Worm (Caenorhabditis elegans) whole organism, L1 larva: ENCODE data around the gene mpk-1.

ENCODE experiments used
- C16A3.4 ChIP-seq: fragments of 150-350 bp; optimal IDR thresholded peaks from 2 replicates; lab custom pipeline; 2014; ENCODE audit warnings: missing biosample characterization, missing genetic modification characterization
- Y116A8C.19 ChIP-seq: sonication (generic microtip); optimal IDR thresholded peaks from 2 replicates; lab custom pipeline; 2016; ENCODE audit warnings: missing compliant biosample characterization, missing genetic modification characterization, borderline replicate concordance
- ama-1 ChIP-seq: fragments of 150-350 bp; optimal IDR thresholded peaks from 2 replicates; lab custom pipeline; 2014
- blmp-1 ChIP-seq: fragments of 150-350 bp; optimal IDR thresholded peaks from 2 replicates; lab custom pipeline; 2014; ENCODE audit warnings: missing biosample characterization, missing genetic modification characterization
- ceh-63 ChIP-seq: fragments of 200-800 bp; sonication (Bioruptor generic); optimal IDR thresholded peaks from 2 replicates; lab custom pipeline; 2018; ENCODE audit warnings: mild to moderate bottlenecking, missing genetic modification characterization, missing compliant biosample characterization
- ceh-8 ChIP-seq: fragments of 200-800 bp; sonication (Bioruptor generic); optimal IDR thresholded peaks from 2 replicates; lab custom pipeline; 2018; ENCODE audit warnings: mild to moderate bottlenecking, missing genetic modification characterization, moderate library complexity, missing compliant biosample characterization
- ceh-90 ChIP-seq: sonication (generic microtip); optimal IDR thresholded peaks from 2 replicates; lab custom pipeline; 2016; ENCODE audit warnings: missing genetic modification characterization, missing compliant biosample characterization
- ces-1 ChIP-seq: fragments of 150-350 bp; optimal IDR thresholded peaks from 2 replicates; lab custom pipeline; 2014; ENCODE audit warnings: missing biosample characterization, missing genetic modification reagents, missing genetic modification characterization
- dpl-1 ChIP-seq, 3 experiments: fragments of 150-350 bp in 2 of 3; sonication (generic microtip) in 1 of 3; optimal IDR thresholded peaks; 2 replicates each; lab custom pipeline; 2014 to 2017; ENCODE audit warnings: missing biosample characterization in 3 of 3, missing genetic modification characterization in 3 of 3, missing genetic modification reagents in 3 of 3
- dsc-1 ChIP-seq: sonication (generic microtip); optimal IDR thresholded peaks from 2 replicates; lab custom pipeline; 2016; ENCODE audit warnings: mild to moderate bottlenecking, missing genetic modification characterization, missing compliant biosample characterization
- efl-1 ChIP-seq, 4 experiments: fragments of 150-350 bp; optimal IDR thresholded peaks in 3 of 4; peaks in 1 of 4; 1 replicate in 1 of 4; 2 replicates in 3 of 4; lab custom pipeline; 2014; ENCODE audit warnings: missing biosample characterization in 2 of 4, missing genetic modification characterization in 2 of 4, missing genetic modification reagents in 2 of 4
- efl-3 ChIP-seq: fragments of 200-800 bp; sonication (Bioruptor generic); optimal IDR thresholded peaks from 2 replicates; lab custom pipeline; 2018; ENCODE audit warnings: mild to moderate bottlenecking, missing genetic modification characterization, missing compliant biosample characterization
- egl-27 ChIP-seq, 2 experiments: fragments of 150-350 bp in 1 of 2; sonication (generic microtip); optimal IDR thresholded peaks; 3 replicates each; lab custom pipeline; 2017 to 2018; ENCODE audit warnings: missing biosample characterization in 2 of 2, missing genetic modification characterization in 2 of 2, missing genetic modification reagents in 2 of 2
- elt-2 ChIP-seq: sonication (generic microtip); optimal IDR thresholded peaks from 2 replicates; lab custom pipeline; 2016; ENCODE audit warnings: missing genetic modification characterization, mild to moderate bottlenecking, inconsistent platforms, missing compliant biosample characterization, missing genetic modification reagents
- fkh-10 ChIP-seq: sonication (generic microtip); optimal IDR thresholded peaks from 2 replicates; lab custom pipeline; 2017; ENCODE audit warnings: missing biosample characterization, missing genetic modification reagents, missing genetic modification characterization
- fkh-4 ChIP-seq: sonication (generic microtip); optimal IDR thresholded peaks from 2 replicates; lab custom pipeline; 2016; ENCODE audit warnings: missing compliant biosample characterization, missing genetic modification characterization, borderline replicate concordance
- fkh-8 ChIP-seq: sonication (generic microtip); optimal IDR thresholded peaks from 2 replicates; lab custom pipeline; 2016; ENCODE audit warnings: mild to moderate bottlenecking, missing genetic modification characterization, missing compliant biosample characterization
- grh-1 ChIP-seq: fragments of 200-800 bp; sonication (Bioruptor generic); IDR thresholded peaks from 2 replicates; pipeline ENCODE4 v1.3.6; 2022; ENCODE audit warnings: missing genetic modification reagents, missing genetic modification characterization, missing compliant biosample characterization
- hlh-4 ChIP-seq: sonication (generic microtip); optimal IDR thresholded peaks from 2 replicates; lab custom pipeline; 2016; ENCODE audit warnings: mild to moderate bottlenecking, missing genetic modification characterization, missing compliant biosample characterization
- hpl-2 ChIP-seq: fragments of 150-350 bp; optimal IDR thresholded peaks from 2 replicates; lab custom pipeline; 2014; ENCODE audit warnings: missing biosample characterization, missing genetic modification reagents, missing genetic modification characterization
- lin-14 ChIP-seq: fragments of 200-800 bp; sonication (Bioruptor generic); optimal IDR thresholded peaks from 2 replicates; lab custom pipeline; 2018; ENCODE audit warnings: mild to moderate bottlenecking, missing genetic modification characterization, moderate library complexity, missing compliant biosample characterization
- lin-35 ChIP-seq, 2 experiments: fragments of 150-350 bp; optimal IDR thresholded peaks; 2 replicates each; lab custom pipeline; 2014; ENCODE audit warnings: missing biosample characterization in 2 of 2, missing genetic modification characterization in 2 of 2, missing genetic modification reagents in 2 of 2
- lin-39 ChIP-seq: fragments of 150-350 bp; optimal IDR thresholded peaks from 2 replicates; lab custom pipeline; 2014; ENCODE audit warnings: missing biosample characterization, missing genetic modification reagents, missing genetic modification characterization
- lsy-2 ChIP-seq, 2 experiments: fragments of 150-350 bp; optimal IDR thresholded peaks; 2 replicates each; lab custom pipeline; 2014; ENCODE audit warnings: missing biosample characterization in 2 of 2, missing genetic modification characterization in 2 of 2
- mep-1 ChIP-seq: fragments of 150-350 bp; optimal IDR thresholded peaks from 2 replicates; lab custom pipeline; 2014; ENCODE audit warnings: missing biosample characterization, missing genetic modification characterization
- nhr-19 ChIP-seq: fragments of 200-800 bp; sonication (Bioruptor generic); conservative IDR thresholded peaks from 2 replicates; pipeline ENCODE4 v1.3.6; 2022; ENCODE audit warnings: missing genetic modification characterization, missing compliant biosample characterization
- nhr-20 ChIP-seq: sonication (generic microtip); optimal IDR thresholded peaks from 2 replicates; lab custom pipeline; 2016; ENCODE audit warnings: mild to moderate bottlenecking, missing genetic modification characterization, missing compliant biosample characterization
- nhr-28 ChIP-seq: fragments of 150-350 bp; optimal IDR thresholded peaks from 2 replicates; lab custom pipeline; 2014; ENCODE audit warnings: missing biosample characterization, missing genetic modification characterization
- nhr-47 ChIP-seq: sonication (generic microtip); optimal IDR thresholded peaks from 2 replicates; lab custom pipeline; 2016; ENCODE audit warnings: mild to moderate bottlenecking, missing genetic modification characterization, moderate library complexity, missing compliant biosample characterization
- nhr-71 ChIP-seq: sonication (generic microtip); optimal IDR thresholded peaks from 2 replicates; lab custom pipeline; 2016; ENCODE audit warnings: mild to moderate bottlenecking, missing genetic modification characterization, moderate library complexity, missing compliant biosample characterization
- nhr-77 ChIP-seq: fragments of 150-350 bp; optimal IDR thresholded peaks from 2 replicates; lab custom pipeline; 2014; ENCODE audit warnings: missing biosample characterization, missing genetic modification characterization
- nhr-85 ChIP-seq: sonication (generic microtip); peaks from one replicate; lab custom pipeline; 2016; ENCODE audit warnings: missing genetic modification characterization, inconsistent platforms, missing compliant biosample characterization
- nhr-90 ChIP-seq: sonication (generic microtip); optimal IDR thresholded peaks from 2 replicates; lab custom pipeline; 2016; ENCODE audit warnings: mild to moderate bottlenecking, missing genetic modification characterization, missing compliant biosample characterization; ENCODE audit not compliant: poor library complexity
- pax-3 ChIP-seq: fragments of 200-800 bp; sonication (Bioruptor generic); optimal IDR thresholded peaks from 2 replicates; lab custom pipeline; 2018; ENCODE audit warnings: mild to moderate bottlenecking, missing genetic modification characterization, moderate library complexity, missing compliant biosample characterization
- pqm-1 ChIP-seq: sonication (generic microtip); optimal IDR thresholded peaks from 3 replicates; lab custom pipeline; 2017; ENCODE audit warnings: missing biosample characterization, missing genetic modification characterization
- rnt-1 ChIP-seq: sonication (generic microtip); optimal IDR thresholded peaks from 2 replicates; lab custom pipeline; 2016; ENCODE audit warnings: mild to moderate bottlenecking, missing genetic modification characterization, moderate library complexity, missing compliant biosample characterization
- skn-1 ChIP-seq: fragments of 150-350 bp; optimal IDR thresholded peaks from 2 replicates; lab custom pipeline; 2014; ENCODE audit warnings: missing biosample characterization, missing genetic modification characterization
- sox-4 ChIP-seq: sonication (generic microtip); optimal IDR thresholded peaks from 2 replicates; lab custom pipeline; 2016; ENCODE audit warnings: missing genetic modification characterization, missing compliant biosample characterization
- unc-130 ChIP-seq: fragments of 150-350 bp; optimal IDR thresholded peaks from 2 replicates; lab custom pipeline; 2017; ENCODE audit warnings: missing biosample characterization, missing genetic modification characterization, inconsistent platforms
- unc-86 ChIP-seq: sonication (generic microtip); optimal IDR thresholded peaks from 2 replicates; lab custom pipeline; 2016; ENCODE audit warnings: missing genetic modification characterization, missing compliant biosample characterization
- ztf-11 ChIP-seq, 2 experiments: sonication (generic microtip); optimal IDR thresholded peaks; 2 replicates each; lab custom pipeline; 2016 to 2017; ENCODE audit warnings: missing genetic modification characterization in 2 of 2, missing biosample characterization in 1 of 2, missing compliant biosample characterization in 1 of 2
- ztf-4 ChIP-seq: fragments of 150-350 bp; optimal IDR thresholded peaks from 2 replicates; lab custom pipeline; 2014; ENCODE audit warnings: missing biosample characterization, missing genetic modification characterization

Gene mpk-1

ce11 chrIII:4223668-4224127 lies 4.2 kb downstream of the mpk-1 start (continued):
- TF ChIP-seq nhr-85 (tag; lab: Kevin White, UChicago) (peak; percentile 88), ceh-8 (GFP tag; lab: Kevin White, UChicago) (peak; percentile 24), rnt-1 (tag; lab: Kevin White, UChicago) (peak; percentile 79), efl-3 (GFP tag; lab: Kevin White, UChicago) (no peak), fkh-4 (peak; percentile 69), dpl-1 (GFP tag; optimal IDR thresholded peaks at IDR 0.05; lab: Kevin White, UChicago) (peak; percentile 45 to 54 (median 49)), ztf-11 (tag; optimal IDR thresholded peaks at IDR 0.05; lab: Kevin White, UChicago) (no peak), blmp-1 (tag; lab: Kevin White, UChicago) (peak; percentile 42), nhr-28 (tag; lab: Kevin White, UChicago) (no peak)

ce11 chrIII:4221527-4221926 lies 6.4 kb downstream of the mpk-1 start:
- no peak for TF ChIP-seq efl-1 (optimal IDR thresholded peaks at IDR 0.05; lab: Kevin White, UChicago)
- peak in 1 of 2 experiments; percentile 21 for TF ChIP-seq efl-1 (GFP tag; optimal IDR thresholded peaks at IDR 0.05 in 1 of 2; lab: Kevin White, UChicago)
- peak; percentile 45 for TF ChIP-seq lin-14 (GFP tag; lab: Kevin White, UChicago)
- no peak for TF ChIP-seq lsy-2 (tag; optimal IDR thresholded peaks at IDR 0.05; lab: Kevin White, UChicago)
- no peak for TF ChIP-seq Y116A8C.19 (tag; lab: Kevin White, UChicago)
- no peak for TF ChIP-seq mep-1
- no peak for TF ChIP-seq efl-3 (GFP tag; lab: Kevin White, UChicago)

ce11 chrIII:4220864-4221263 lies 7.0 kb downstream of the mpk-1 start:
- TF ChIP-seq sox-4 (tag; lab: Kevin White, UChicago), result peak; percentile 20
- TF ChIP-seq nhr-19 (GFP tag; lab: Robert Waterston, UW), result no peak
- no peak for TF ChIP-seq egl-27 (tag; optimal IDR thresholded peaks at IDR 0.05; lab: Kevin White, UChicago)
- TF ChIP-seq ztf-4, result peak; percentile 24
- no peak for TF ChIP-seq C16A3.4 (tag; lab: Kevin White, UChicago)
- no peak for TF ChIP-seq fkh-10 (GFP tag; lab: Kevin White, UChicago)
- TF ChIP-seq nhr-47, result peak; percentile 60
- peak; percentile 70 for TF ChIP-seq pax-3
- no peak for TF ChIP-seq nhr-77 (tag; lab: Kevin White, UChicago)
- TF ChIP-seq nhr-71 (tag; lab: Kevin White, UChicago), result peak; percentile 61
- peak; percentile 79 for TF ChIP-seq dsc-1 (tag; lab: Kevin White, UChicago)
- TF ChIP-seq nhr-20 (tag; lab: Kevin White, UChicago), result no peak
- TF ChIP-seq hlh-4 (tag; lab: Kevin White, UChicago), result peak; percentile 2
- TF ChIP-seq efl-3 (GFP tag; lab: Kevin White, UChicago), result no peak
- peak; percentile 90 for TF ChIP-seq fkh-8 (tag; lab: Kevin White, UChicago)

ce11 chrIII:4210661-4211060 lies 17.2 kb downstream of the mpk-1 start:
- no peak for TF ChIP-seq nhr-19 (GFP tag; lab: Robert Waterston, UW)
- no peak for TF ChIP-seq unc-130
- TF ChIP-seq unc-86 (tag; lab: Kevin White, UChicago), result no peak
- no peak for TF ChIP-seq grh-1 (GFP tag; lab: Robert Waterston, UW)
- no peak for TF ChIP-seq fkh-10 (GFP tag; lab: Kevin White, UChicago)
- TF ChIP-seq pqm-1 (tag; lab: Kevin White, UChicago), result no peak
- TF ChIP-seq, all 84 proteins: peak for 0

- no peak for TF ChIP-seq skn-1 (tag; lab: Kevin White, UChicago)
- TF ChIP-seq lsy-2 (tag; optimal IDR thresholded peaks at IDR 0.05; lab: Kevin White, UChicago), result no peak
- no peak for TF ChIP-seq elt-2 (tag; lab: Kevin White, UChicago)
- no peak for TF ChIP-seq hpl-2 (GFP tag; lab: Kevin White, UChicago)
- TF ChIP-seq dpl-1 (GFP tag; optimal IDR thresholded peaks at IDR 0.05; lab: Kevin White, UChicago), result no peak
- no peak for TF ChIP-seq nhr-85 (tag; lab: Kevin White, UChicago)
- no peak for TF ChIP-seq ama-1
- TF ChIP-seq lin-39 (tag; lab: Kevin White, UChicago), result no peak
- TF ChIP-seq unc-86 (tag; lab: Kevin White, UChicago), result no peak
- no peak for TF ChIP-seq ces-1 (GFP tag; lab: Kevin White, UChicago)
- TF ChIP-seq ceh-90 (tag; lab: Kevin White, UChicago), result no peak
- no peak for TF ChIP-seq nhr-90 (tag; lab: Kevin White, UChicago)
- no peak for TF ChIP-seq blmp-1 (tag; lab: Kevin White, UChicago)
- no peak for TF ChIP-seq ceh-63 (GFP tag; lab: Kevin White, UChicago)
- no peak for TF ChIP-seq lin-35 (GFP tag; optimal IDR thresholded peaks at IDR 0.05; lab: Kevin White, UChicago)
- TF ChIP-seq, all 84 proteins: peak for 0
Measured at ce11 chrIII:4209188-4209587, 18.7 kb downstream of the mpk-1 start, which contains the start of gene phlp-2. TSS of gene phlp-2 (plus strand) at chrIII:4209488.
